Fruit fly (Drosophila melanogaster) whole organism, prepupa: ENCODE results near the gene CG14957.

ENCODE experiments used
- Blimp-1 ChIP-seq: fragments of 200-800 bp; sonication (Bioruptor generic); optimal IDR thresholded peaks from 3 replicates; lab custom pipeline; 2017; ENCODE audit warnings: missing biosample characterization, missing genetic modification characterization, mild to moderate bottlenecking, moderate library complexity, missing genetic modification reagents
- CG11294 ChIP-seq: fragments of 200-800 bp; sonication (Bioruptor generic); IDR thresholded peaks from 2 replicates; pipeline ENCODE4 v1.3.6; 2022; ENCODE audit warnings: missing biosample characterization, missing genetic modification characterization
- CG11902 ChIP-seq: fragments of 200-800 bp; sonication (Bioruptor generic); optimal IDR thresholded peaks from 3 replicates; lab custom pipeline; 2016; ENCODE audit warnings: missing biosample characterization, missing genetic modification characterization
- CG15336 ChIP-seq: fragments of 200-800 bp; sonication (Bioruptor generic); IDR thresholded peaks from 2 replicates; pipeline ENCODE4 v1.3.6; 2022; ENCODE audit warnings: missing biosample characterization, missing genetic modification characterization
- CG1621 ChIP-seq: fragments of 200-800 bp; sonication (Bioruptor generic); optimal IDR thresholded peaks from 3 replicates; lab custom pipeline; 2018; ENCODE audit warnings: missing biosample characterization, mild to moderate bottlenecking, missing genetic modification characterization
- CG16779 ChIP-seq: fragments of 200-800 bp; sonication (Bioruptor generic); optimal IDR thresholded peaks from 3 replicates; lab custom pipeline; 2017; ENCODE audit warnings: missing biosample characterization, mild to moderate bottlenecking, missing genetic modification characterization
- CG3032 ChIP-seq: fragments of 200-800 bp; optimal IDR thresholded peaks from 2 replicates; lab custom pipeline; 2019; ENCODE audit warnings: missing biosample characterization, mild to moderate bottlenecking, missing genetic modification characterization, moderate library complexity
- CG31627 ChIP-seq: fragments of 200-800 bp; sonication (Bioruptor generic); optimal IDR thresholded peaks from 3 replicates; lab custom pipeline; 2016; ENCODE audit warnings: missing biosample characterization, missing genetic modification characterization
- CG32006 ChIP-seq: fragments of 200-800 bp; sonication (Bioruptor generic); optimal IDR thresholded peaks from 3 replicates; lab custom pipeline; 2017; ENCODE audit warnings: missing biosample characterization, mild to moderate bottlenecking, missing genetic modification characterization
- CG34406 ChIP-seq: fragments of 200-800 bp; sonication (Bioruptor generic); optimal IDR thresholded peaks from 3 replicates; lab custom pipeline; 2016; ENCODE audit warnings: missing biosample characterization, missing genetic modification characterization
- CG3919 ChIP-seq: fragments of 200-800 bp; sonication (Bioruptor generic); optimal IDR thresholded peaks from 3 replicates; lab custom pipeline; 2016; ENCODE audit warnings: missing biosample characterization, missing genetic modification characterization
- CG4318 ChIP-seq: fragments of 200-800 bp; sonication (Bioruptor generic); optimal IDR thresholded peaks from 3 replicates; lab custom pipeline; 2017; ENCODE audit warnings: missing biosample characterization, mild to moderate bottlenecking, missing genetic modification characterization
- CG6163 ChIP-seq: fragments of 200-800 bp; sonication (Bioruptor generic); IDR thresholded peaks from 3 replicates; pipeline ENCODE4 v1.3.6; 2022; ENCODE audit warnings: missing biosample characterization, missing genetic modification characterization
- CG6276 ChIP-seq: fragments of 200-800 bp; sonication (Bioruptor generic); optimal IDR thresholded peaks from 2 replicates; lab custom pipeline; 2017; ENCODE audit warnings: missing biosample characterization, mild to moderate bottlenecking, missing genetic modification characterization
- CG6792 ChIP-seq: fragments of 200-800 bp; sonication (Bioruptor generic); optimal IDR thresholded peaks from 3 replicates; lab custom pipeline; 2016; ENCODE audit warnings: missing biosample characterization, missing genetic modification characterization
- CG6808 ChIP-seq: fragments of 200-800 bp; sonication (Bioruptor generic); optimal IDR thresholded peaks from 3 replicates; lab custom pipeline; 2017; ENCODE audit warnings: missing biosample characterization, missing genetic modification characterization, mild to moderate bottlenecking, moderate library complexity, missing genetic modification reagents
- CG7368 ChIP-seq: fragments of 200-800 bp; sonication (Bioruptor generic); optimal IDR thresholded peaks from 3 replicates; lab custom pipeline; 2016; ENCODE audit warnings: missing biosample characterization, missing genetic modification characterization
- CG8119 ChIP-seq: fragments of 200-800 bp; sonication (Bioruptor generic); IDR thresholded peaks from 3 replicates; pipeline ENCODE4 v1.3.6; 2022; ENCODE audit warnings: missing biosample characterization, missing genetic modification characterization
- CG8319 ChIP-seq: fragments of 200-800 bp; sonication (Bioruptor generic); optimal IDR thresholded peaks from 3 replicates; lab custom pipeline; 2016; ENCODE audit warnings: missing biosample characterization, missing genetic modification characterization
- CG8632 ChIP-seq: fragments of 200-800 bp; sonication (Bioruptor generic); optimal IDR thresholded peaks from 3 replicates; lab custom pipeline; 2016; ENCODE audit warnings: missing biosample characterization, missing genetic modification characterization
- CG9139 ChIP-seq: fragments of 200-800 bp; sonication (Bioruptor generic); optimal IDR thresholded peaks from 3 replicates; lab custom pipeline; 2017; ENCODE audit warnings: missing biosample characterization, mild to moderate bottlenecking, missing genetic modification characterization
- Eip75B ChIP-seq: fragments of 200-800 bp; sonication (Bioruptor generic); optimal IDR thresholded peaks from 3 replicates; lab custom pipeline; 2016; ENCODE audit warnings: missing biosample characterization, missing genetic modification characterization
- Eip93F ChIP-seq: fragments of 200-800 bp; sonication (Bioruptor generic); optimal IDR thresholded peaks from 2 replicates; lab custom pipeline; 2016; ENCODE audit warnings: missing biosample characterization, mild to moderate bottlenecking, missing genetic modification characterization
- Ets21C ChIP-seq: fragments of 200-800 bp; sonication (Bioruptor generic); optimal IDR thresholded peaks from 3 replicates; lab custom pipeline; 2016; ENCODE audit warnings: missing biosample characterization, missing genetic modification characterization
- Ets96B ChIP-seq: fragments of 200-800 bp; optimal IDR thresholded peaks from 2 replicates; lab custom pipeline; 2019; ENCODE audit warnings: missing biosample characterization, mild to moderate bottlenecking, missing genetic modification characterization, moderate library complexity
- Gug ChIP-seq: fragments of 200-800 bp; sonication (Bioruptor generic); IDR thresholded peaks from 2 replicates; pipeline ENCODE4 v1.3.6; 2022; ENCODE audit warnings: missing biosample characterization, missing genetic modification characterization
- Hr39 ChIP-seq: fragments of 200-800 bp; sonication (Bioruptor generic); optimal IDR thresholded peaks from 2 replicates; lab custom pipeline; 2016; ENCODE audit warnings: missing biosample characterization, missing genetic modification characterization
- Hr4 ChIP-seq: fragments of 200-800 bp; sonication (Bioruptor generic); optimal IDR thresholded peaks from 3 replicates; lab custom pipeline; 2016; ENCODE audit warnings: missing biosample characterization, missing genetic modification characterization
- Lpt ChIP-seq: fragments of 200-800 bp; sonication (Bioruptor generic); optimal IDR thresholded peaks from 3 replicates; lab custom pipeline; 2016; ENCODE audit warnings: missing biosample characterization, missing genetic modification characterization
- Met ChIP-seq: fragments of 200-800 bp; sonication (Bioruptor generic); optimal IDR thresholded peaks from 3 replicates; lab custom pipeline; 2016; ENCODE audit warnings: missing biosample characterization, missing genetic modification characterization
- OdsH ChIP-seq: fragments of 200-800 bp; sonication (Bioruptor generic); optimal IDR thresholded peaks from 3 replicates; lab custom pipeline; 2016; ENCODE audit warnings: missing biosample characterization, missing genetic modification characterization
- Smox ChIP-seq: fragments of 200-800 bp; sonication (Bioruptor generic); optimal IDR thresholded peaks from 3 replicates; lab custom pipeline; 2016; ENCODE audit warnings: missing biosample characterization, missing genetic modification characterization
- Sox102F ChIP-seq: fragments of 200-800 bp; sonication (Bioruptor generic); optimal IDR thresholded peaks from 2 replicates; lab custom pipeline; 2016; ENCODE audit warnings: missing biosample characterization, mild to moderate bottlenecking, missing genetic modification characterization
- Sox15 ChIP-seq: fragments of 200-800 bp; sonication (Bioruptor generic); optimal IDR thresholded peaks from 3 replicates; lab custom pipeline; 2016; ENCODE audit warnings: missing biosample characterization, missing genetic modification characterization
- achi ChIP-seq: fragments of 200-800 bp; sonication (Bioruptor generic); optimal IDR thresholded peaks from 3 replicates; lab custom pipeline; 2016; ENCODE audit warnings: missing biosample characterization, missing genetic modification characterization
- acj6 ChIP-seq: fragments of 200-800 bp; sonication (Bioruptor generic); optimal IDR thresholded peaks from 3 replicates; lab custom pipeline; 2016; ENCODE audit warnings: missing biosample characterization, missing genetic modification characterization
- cyc ChIP-seq: fragments of 200-800 bp; sonication (Bioruptor generic); optimal IDR thresholded peaks from 3 replicates; lab custom pipeline; 2016; ENCODE audit warnings: missing biosample characterization, missing genetic modification characterization
- dac ChIP-seq: fragments of 200-800 bp; sonication (Bioruptor generic); optimal IDR thresholded peaks from 2 replicates; lab custom pipeline; 2017; ENCODE audit warnings: missing biosample characterization, mild to moderate bottlenecking, missing genetic modification characterization
- dsx ChIP-seq: fragments of 200-800 bp; optimal IDR thresholded peaks from 3 replicates; lab custom pipeline; 2019; ENCODE audit warnings: missing biosample characterization, mild to moderate bottlenecking, missing genetic modification characterization, moderate library complexity; ENCODE audit not compliant: poor library complexity, severe bottlenecking
- eg ChIP-seq: fragments of 200-800 bp; sonication (Bioruptor generic); IDR thresholded peaks from 3 replicates; pipeline ENCODE4 v1.3.6; 2022; ENCODE audit warnings: missing biosample characterization, missing genetic modification characterization
- esn ChIP-seq: fragments of 200-800 bp; sonication (Bioruptor generic); optimal IDR thresholded peaks from 2 replicates; lab custom pipeline; 2016; ENCODE audit warnings: missing biosample characterization, mild to moderate bottlenecking, missing genetic modification characterization, moderate library complexity
- fd59A ChIP-seq: fragments of 200-800 bp; sonication (Bioruptor generic); optimal IDR thresholded peaks from 2 replicates; lab custom pipeline; 2017; ENCODE audit warnings: missing biosample characterization, mild to moderate bottlenecking, missing genetic modification characterization, missing genetic modification reagents
- lz ChIP-seq: fragments of 200-800 bp; sonication (Bioruptor generic); optimal IDR thresholded peaks from 3 replicates; lab custom pipeline; 2016; ENCODE audit warnings: missing biosample characterization, missing genetic modification characterization
- net ChIP-seq: fragments of 200-800 bp; sonication (Bioruptor generic); optimal IDR thresholded peaks from 3 replicates; lab custom pipeline; 2016; ENCODE audit warnings: missing biosample characterization, missing genetic modification characterization
- pdm3 ChIP-seq: fragments of 200-800 bp; sonication (Bioruptor generic); optimal IDR thresholded peaks from 3 replicates; lab custom pipeline; 2016; ENCODE audit warnings: missing biosample characterization, missing genetic modification characterization
- salr ChIP-seq, 2 experiments: fragments of 200-800 bp; sonication (Bioruptor generic); optimal IDR thresholded peaks; 3 replicates each; lab custom pipeline; 2016 to 2018; ENCODE audit warnings: missing biosample characterization in 2 of 2, missing genetic modification characterization in 2 of 2, mild to moderate bottlenecking in 1 of 2
- spab ChIP-seq: fragments of 200-800 bp; sonication (Bioruptor generic); optimal IDR thresholded peaks from 2 replicates; lab custom pipeline; 2017; ENCODE audit warnings: missing biosample characterization, mild to moderate bottlenecking, missing genetic modification characterization, missing genetic modification reagents
- ss ChIP-seq, 2 experiments: fragments of 200-800 bp; sonication (Bioruptor generic); optimal IDR thresholded peaks; 2 replicates in 1 of 2; 3 replicates in 1 of 2; lab custom pipeline; 2017 to 2018; ENCODE audit warnings: mild to moderate bottlenecking in 2 of 2, missing biosample characterization in 2 of 2, missing genetic modification characterization in 2 of 2, moderate library complexity in 1 of 2
- vri ChIP-seq: fragments of 200-800 bp; sonication (Bioruptor generic); optimal IDR thresholded peaks from 3 replicates; lab custom pipeline; 2016; ENCODE audit warnings: missing biosample characterization, mild to moderate bottlenecking, missing genetic modification characterization

CG14957 gene

DNA sequence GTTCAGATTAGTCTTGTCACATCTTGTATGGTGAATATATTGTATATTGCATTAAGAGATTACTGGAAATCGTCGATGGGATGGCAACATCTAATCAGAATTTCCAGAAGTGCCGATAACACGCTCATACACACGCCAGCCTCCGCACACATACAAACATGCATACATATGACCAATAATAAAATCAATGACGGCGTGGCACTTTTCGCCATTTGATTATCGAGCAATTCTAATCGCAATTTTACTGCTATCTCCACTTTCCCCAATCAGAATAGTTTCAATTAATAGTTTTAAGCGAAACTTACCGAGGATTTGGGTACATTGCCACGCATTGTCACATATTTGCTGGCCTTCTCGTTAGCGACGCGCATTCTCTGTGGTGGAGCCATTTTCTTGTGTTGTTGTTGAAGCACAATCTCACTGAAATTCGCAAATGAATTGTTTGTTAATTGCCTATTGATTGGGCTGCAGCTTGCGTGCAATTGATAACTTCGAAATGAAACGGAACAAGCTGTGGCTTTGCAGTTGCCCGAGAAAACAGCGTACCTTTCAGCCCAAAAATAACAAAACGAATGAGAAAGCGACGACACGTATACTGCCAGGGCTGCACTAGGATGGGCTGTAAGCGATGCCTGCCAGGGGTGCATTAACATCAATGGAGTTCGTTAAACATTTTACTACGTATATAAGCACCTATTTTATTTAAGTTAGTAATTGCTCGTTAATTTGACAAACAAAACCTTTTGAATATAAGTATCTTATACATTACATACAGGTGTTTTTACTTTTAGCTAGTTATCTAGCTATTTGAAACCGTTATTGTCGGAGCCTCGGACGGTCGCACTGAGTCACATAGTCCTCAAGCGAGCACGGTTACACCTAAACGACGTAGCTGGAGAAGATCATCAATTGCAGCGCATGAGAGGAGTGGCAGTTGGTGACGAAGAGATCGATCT, 11.4 kb downstream of the CG14957 start, which contains the start of the genes CG32276 and gry:
Gene CG32276 (minus strand): TSS at position 601 of the 956 bp plus-strand sequence.
Gene gry (plus strand): TSS at position 644 of the 956 bp plus-strand sequence.
- no peak for TF ChIP-seq Hr4
- peak; percentile 77 for TF ChIP-seq Ets21C (GFP tag; lab: Kevin White, UChicago)
- TF ChIP-seq eg (GFP tag; lab: Robert Waterston, UW): peak; percentile 72
- TF ChIP-seq CG6792 (GFP tag; lab: Kevin White, UChicago): peak; percentile 78
- TF ChIP-seq ss (GFP tag; optimal IDR thresholded peaks at IDR 0.05; lab: Kevin White, UChicago): no peak
- TF ChIP-seq CG9139 (GFP tag; lab: Kevin White, UChicago): no peak
- TF ChIP-seq acj6 (GFP tag; lab: Kevin White, UChicago): peak; percentile 73
- TF ChIP-seq CG31627 (GFP tag; lab: Kevin White, UChicago): peak; percentile 78
- TF ChIP-seq net (GFP tag; lab: Kevin White, UChicago): no peak
- peak; percentile 34 for TF ChIP-seq CG16779 (tag; lab: Kevin White, UChicago)
- TF ChIP-seq dsx (GFP tag; lab: Kevin White, UChicago): no peak
- TF ChIP-seq CG8319: peak; percentile 57
- TF ChIP-seq Lpt (GFP tag; lab: Kevin White, UChicago): no peak
- TF ChIP-seq Met: no peak
- peak; percentile 48 for TF ChIP-seq CG1621 (tag; lab: Kevin White, UChicago)
- no peak for TF ChIP-seq pdm3 (GFP tag; lab: Kevin White, UChicago)
- TF ChIP-seq salr (GFP tag; optimal IDR thresholded peaks at IDR 0.05; lab: Kevin White, UChicago): no peak
- TF ChIP-seq OdsH (GFP tag; lab: Kevin White, UChicago): no peak
- TF ChIP-seq CG6276 (GFP tag; lab: Kevin White, UChicago): no peak
- TF ChIP-seq Blimp-1: peak; percentile 38
- 0 out of 2 replicates have a peak, but pooled peaks have one; percentile 27 for TF ChIP-seq Gug (GFP tag; lab: Robert Waterston, UW)
- TF ChIP-seq lz: peak; percentile 85
- TF ChIP-seq vri: no peak
- TF ChIP-seq CG8119 (GFP tag; lab: Robert Waterston, UW): peak; percentile 32; the same call in 1 of the 3 replicates
- peak; percentile 60 for TF ChIP-seq achi (GFP tag; lab: Kevin White, UChicago)
- peak; percentile 65 for TF ChIP-seq CG6163 (GFP tag; lab: Robert Waterston, UW)
- peak; percentile 78 for TF ChIP-seq Eip93F (GFP tag; lab: Kevin White, UChicago)
- TF ChIP-seq Sox15: peak; percentile 51
- TF ChIP-seq CG3032 (tag; lab: Kevin White, UChicago): peak; percentile 75
- TF ChIP-seq fd59A (GFP tag; lab: Kevin White, UChicago): peak; percentile 11
- TF ChIP-seq cyc (GFP tag; lab: Kevin White, UChicago): peak; percentile 81
- TF ChIP-seq Sox102F: peak; percentile 75
- TF ChIP-seq CG32006 (GFP tag; lab: Kevin White, UChicago): no peak
- TF ChIP-seq CG7368 (GFP tag; lab: Kevin White, UChicago): no peak
- TF ChIP-seq dac: no peak
- no peak for TF ChIP-seq Eip75B
- TF ChIP-seq Smox (GFP tag; lab: Kevin White, UChicago): no peak
- TF ChIP-seq CG4318: no peak
- peak; percentile 84 for TF ChIP-seq CG3919 (GFP tag; lab: Kevin White, UChicago)
- peak; percentile 63 for TF ChIP-seq CG11902
- no peak for TF ChIP-seq CG8632 (GFP tag; lab: Kevin White, UChicago)
- no peak for TF ChIP-seq Ets96B
- peak; percentile 50 for TF ChIP-seq CG34406 (GFP tag; lab: Kevin White, UChicago)
- TF ChIP-seq spab: no peak
- no peak for TF ChIP-seq CG6808
- peak; percentile 80 for TF ChIP-seq Hr39 (GFP tag; lab: Kevin White, UChicago)
- peak; percentile 77 for TF ChIP-seq esn (GFP tag; lab: Kevin White, UChicago)
- TF ChIP-seq CG11294 (GFP tag; lab: Robert Waterston, UW): peak; percentile 22; the same call in 1 of the 2 replicates
- TF ChIP-seq CG15336 (GFP tag; lab: Robert Waterston, UW): peak; percentile 45; the same call in 1 of the 2 replicates
